Worm (Caenorhabditis elegans): Measurements from ENCODE around the gene lmtr-2.
A peak's percentile ranks its signal among the peaks of the same experiment; 100 is the strongest.

lmtr-2 gene

ce11 chrV:8051851-8052250, 40.9 kb upstream of the lmtr-2 start, which contains the start of gene sth-1:
Gene sth-1 (plus strand): TSS chrV:8052151.
- no peak for TF ChIP-seq zip-8 (tag; optimal IDR thresholded peaks at IDR 0.05)
- TF ChIP-seq sem-2 (GFP tag; optimal IDR thresholded peaks at IDR 0.05), result no peak
- TF ChIP-seq lin-13 (tag; optimal IDR thresholded peaks at IDR 0.05), result no peak
- no peak for TF ChIP-seq M03D4.4 (tag; optimal IDR thresholded peaks at IDR 0.05)
- TF ChIP-seq ztf-11 (tag; optimal IDR thresholded peaks at IDR 0.05), result no peak
- TF ChIP-seq unc-62 (GFP tag; optimal IDR thresholded peaks at IDR 0.05), result no peak
- TF ChIP-seq unc-39 (tag; optimal IDR thresholded peaks at IDR 0.05), result no peak
- TF ChIP-seq sptf-1 (tag; optimal IDR thresholded peaks at IDR 0.05), result no peak
- TF ChIP-seq nhr-12 (tag; optimal IDR thresholded peaks at IDR 0.05), result no peak
- TF ChIP-seq nhr-76 (tag; optimal IDR thresholded peaks at IDR 0.05), result no peak

- TF ChIP-seq elt-3 (tag; optimal IDR thresholded peaks at IDR 0.05), result no peak
- no peak for TF ChIP-seq snpc-4 (tag; optimal IDR thresholded peaks at IDR 0.05)
- TF ChIP-seq nhr-12 (tag; optimal IDR thresholded peaks at IDR 0.05), result no peak
- TF ChIP-seq nhr-237 (tag; optimal IDR thresholded peaks at IDR 0.05), result no peak
- no peak for TF ChIP-seq sem-2 (GFP tag; optimal IDR thresholded peaks at IDR 0.05)
- no peak for TF ChIP-seq unc-62 (GFP tag; optimal IDR thresholded peaks at IDR 0.05)
- no peak for TF ChIP-seq lin-13 (tag; optimal IDR thresholded peaks at IDR 0.05)
- TF ChIP-seq nhr-28 (tag; optimal IDR thresholded peaks at IDR 0.05), result no peak
- no peak for TF ChIP-seq mab-5 (tag; optimal IDR thresholded peaks at IDR 0.05)
These were observed 39.9 kb upstream of the lmtr-2 start, which contains the start of gene col-43 for ce11 chrV:8050811-8051210. Gene col-43 (minus strand): TSS chrV:8050911.

- TF ChIP-seq nhr-12 (tag; optimal IDR thresholded peaks at IDR 0.05) (no peak), ham-2 (GFP tag; optimal IDR thresholded peaks at IDR 0.05) (no peak), blmp-1 (tag; optimal IDR thresholded peaks at IDR 0.05) (no peak), unc-62 (GFP tag; optimal IDR thresholded peaks at IDR 0.05) (no peak), sptf-1 (tag; optimal IDR thresholded peaks at IDR 0.05) (no peak), nhr-76 (tag; optimal IDR thresholded peaks at IDR 0.05) (no peak), ceh-83 (GFP tag; optimal IDR thresholded peaks at IDR 0.05) (no peak), mep-1 (tag; optimal IDR thresholded peaks at IDR 0.05) (no peak), bed-3 (GFP tag; optimal IDR thresholded peaks at IDR 0.05) (no peak), nhr-237 (tag; optimal IDR thresholded peaks at IDR 0.05) (no peak), mab-5 (tag; optimal IDR thresholded peaks at IDR 0.05) (no peak)
These were observed 39.3 kb upstream of the lmtr-2 start for ce11 chrV:8050059-8050677.

ce11 chrV:8046706-8047105, 35.8 kb upstream of the lmtr-2 start, which contains the start of gene ZC513.3:
Gene ZC513.3 (plus strand): TSS chrV:8047006.
- no peak for TF ChIP-seq lin-13 (tag; optimal IDR thresholded peaks at IDR 0.05)
- no peak for TF ChIP-seq mab-5 (tag; optimal IDR thresholded peaks at IDR 0.05)
- no peak for TF ChIP-seq nhr-12 (tag; optimal IDR thresholded peaks at IDR 0.05)
- TF ChIP-seq hlh-1 (tag; optimal IDR thresholded peaks at IDR 0.05), result no peak
- TF ChIP-seq nhr-28 (tag; optimal IDR thresholded peaks at IDR 0.05), result no peak
- no peak for TF ChIP-seq sptf-1 (tag; optimal IDR thresholded peaks at IDR 0.05)
- TF ChIP-seq zip-8 (tag; optimal IDR thresholded peaks at IDR 0.05), result no peak
- TF ChIP-seq unc-39 (tag; optimal IDR thresholded peaks at IDR 0.05), result no peak
- TF ChIP-seq lin-32 (GFP tag; optimal IDR thresholded peaks at IDR 0.05), result no peak
- no peak for TF ChIP-seq tbx-8 (GFP tag; optimal IDR thresholded peaks at IDR 0.05)
- no peak for TF ChIP-seq unc-120 (tag; optimal IDR thresholded peaks at IDR 0.05; ENCODE audit: poor library complexity, severe bottlenecking)
- TF ChIP-seq unc-62 (GFP tag; optimal IDR thresholded peaks at IDR 0.05), result no peak
- TF ChIP-seq ces-1 (GFP tag; optimal IDR thresholded peaks at IDR 0.05), result no peak
- TF ChIP-seq ceh-43 (GFP tag; optimal IDR thresholded peaks at IDR 0.05), result no peak
- no peak for TF ChIP-seq elt-3 (tag; optimal IDR thresholded peaks at IDR 0.05)

- TF ChIP-seq pha-4 (tag; optimal IDR thresholded peaks at IDR 0.05), result no peak
- TF ChIP-seq sem-2 (GFP tag; optimal IDR thresholded peaks at IDR 0.05), result no peak
- TF ChIP-seq ham-2 (GFP tag; optimal IDR thresholded peaks at IDR 0.05), result peak; percentile 51
- TF ChIP-seq sptf-1 (tag; optimal IDR thresholded peaks at IDR 0.05), result no peak
- TF ChIP-seq nhr-2 (tag; optimal IDR thresholded peaks at IDR 0.05), result peak; percentile 49
- peak; percentile 54 for TF ChIP-seq elt-1 (tag; optimal IDR thresholded peaks at IDR 0.05; ENCODE audit: borderline replicate concordance, insufficient read depth)
- TF ChIP-seq unc-62 (GFP tag; optimal IDR thresholded peaks at IDR 0.05), result peak; percentile 49
These were observed 34.1 kb upstream of the lmtr-2 start for ce11 chrV:8044957-8045356.

ce11 chrV:8043664-8044063, 32.8 kb upstream of the lmtr-2 start:
- TF ChIP-seq elt-1 (tag; optimal IDR thresholded peaks at IDR 0.05; ENCODE audit: borderline replicate concordance, insufficient read depth) (peak; percentile 38), zip-8 (tag; optimal IDR thresholded peaks at IDR 0.05) (no peak)

All from whole organism, mixed stage, embryonic.